Worm (Caenorhabditis elegans): ENCODE results near the gene npr-36.

Gene npr-36

ce11 chrX:17324954-17325353 is 34.6 kb upstream of the npr-36 start:
- TF ChIP-seq ceh-82 (tag; optimal IDR thresholded peaks at IDR 0.05), result no peak
- no peak for TF ChIP-seq mab-5 (tag; optimal IDR thresholded peaks at IDR 0.05)
- TF ChIP-seq egl-27 (tag; optimal IDR thresholded peaks at IDR 0.05), result no peak
- no peak for TF ChIP-seq snpc-4 (tag; optimal IDR thresholded peaks at IDR 0.05)
- TF ChIP-seq lin-13 (GFP tag; optimal IDR thresholded peaks at IDR 0.05), result no peak
- no peak for TF ChIP-seq mbf-1 (tag; optimal IDR thresholded peaks at IDR 0.05)
- no peak for TF ChIP-seq lsy-2 (tag; optimal IDR thresholded peaks at IDR 0.05)
- TF ChIP-seq crh-2 (tag; optimal IDR thresholded peaks at IDR 0.05), result no peak
- TF ChIP-seq elt-1 (tag; optimal IDR thresholded peaks at IDR 0.05), result no peak
- TF ChIP-seq fos-1 (tag; optimal IDR thresholded peaks at IDR 0.05), result no peak
- TF ChIP-seq nhr-6 (tag; optimal IDR thresholded peaks at IDR 0.05), result no peak
- no peak for TF ChIP-seq F13H6.1 (tag; optimal IDR thresholded peaks at IDR 0.05)
- TF ChIP-seq skn-1 (tag; optimal IDR thresholded peaks at IDR 0.05), result no peak
- no peak for TF ChIP-seq ztf-1 (GFP tag; conservative IDR thresholded peaks at IDR 0.05)

ce11 chrX:17327226-17327625 is 32.3 kb upstream of the npr-36 start:
- no peak for TF ChIP-seq lin-39 (tag; optimal IDR thresholded peaks at IDR 0.05)
- no peak for TF ChIP-seq nhr-23 (tag; optimal IDR thresholded peaks at IDR 0.05)
- TF ChIP-seq nhr-6 (tag; optimal IDR thresholded peaks at IDR 0.05), result no peak
- TF ChIP-seq dmd-4 (tag; optimal IDR thresholded peaks at IDR 0.05), result no peak
- TF ChIP-seq zag-1 (tag; optimal IDR thresholded peaks at IDR 0.05), result no peak
- TF ChIP-seq unc-39 (tag; optimal IDR thresholded peaks at IDR 0.05), result no peak

DNA sequence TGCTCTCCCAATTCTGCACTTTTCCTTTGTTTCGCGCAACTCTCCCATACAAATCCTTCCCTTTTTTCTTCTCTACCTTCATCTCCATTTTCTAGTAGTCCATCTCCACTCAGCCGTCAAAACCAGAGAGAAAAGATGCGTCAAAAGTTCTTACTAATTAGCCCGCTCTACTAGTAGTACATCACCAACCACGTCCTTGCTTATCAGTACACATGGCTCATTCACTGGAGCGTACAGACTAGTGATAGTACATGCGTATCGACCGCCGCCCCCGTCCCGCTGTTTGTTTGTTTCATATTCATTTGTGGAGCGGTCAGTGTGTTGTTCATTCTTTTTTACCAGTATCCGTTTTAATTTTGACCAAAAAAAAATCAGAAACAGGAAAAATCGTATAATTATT is 30.5 kb upstream of the npr-36 start:
- no peak for TF ChIP-seq ZK546.5 (tag; optimal IDR thresholded peaks at IDR 0.05)
- TF ChIP-seq lin-39 (tag; optimal IDR thresholded peaks at IDR 0.05), result no peak
- TF ChIP-seq fos-1 (tag; optimal IDR thresholded peaks at IDR 0.05), result peak; percentile 82

- no peak for TF ChIP-seq F13H6.1 (tag; optimal IDR thresholded peaks at IDR 0.05)
- no peak for TF ChIP-seq mdl-1 (tag; optimal IDR thresholded peaks at IDR 0.05)
- no peak for TF ChIP-seq ceh-16 (tag; optimal IDR thresholded peaks at IDR 0.05)
- TF ChIP-seq lin-11 (tag; optimal IDR thresholded peaks at IDR 0.05), result no peak
- no peak for TF ChIP-seq sem-4 (tag; optimal IDR thresholded peaks at IDR 0.05)
- TF ChIP-seq sma-3 (GFP tag; optimal IDR thresholded peaks at IDR 0.05), result no peak
- no peak for TF ChIP-seq mbf-1 (tag; optimal IDR thresholded peaks at IDR 0.05)
- TF ChIP-seq nhr-11 (tag; optimal IDR thresholded peaks at IDR 0.05), result no peak
- TF ChIP-seq crh-2 (tag; optimal IDR thresholded peaks at IDR 0.05), result no peak
- no peak for TF ChIP-seq aly-2 (tag; optimal IDR thresholded peaks at IDR 0.05)
- no peak for TF ChIP-seq Y55F3AM.14 (GFP tag; optimal IDR thresholded peaks at IDR 0.05)
Observed at ce11 chrX:17330574-17330973, 29.0 kb upstream of the npr-36 start.

- TF ChIP-seq ztf-4 (tag; optimal IDR thresholded peaks at IDR 0.05), result no peak
- TF ChIP-seq unc-62 (GFP tag; optimal IDR thresholded peaks at IDR 0.05), result no peak
Observed at ce11 chrX:17333752-17334151, 25.8 kb upstream of the npr-36 start, which contains the start of gene C53C11.5. Gene C53C11.5 (plus strand): TSS chrX:17334052.

DNA sequence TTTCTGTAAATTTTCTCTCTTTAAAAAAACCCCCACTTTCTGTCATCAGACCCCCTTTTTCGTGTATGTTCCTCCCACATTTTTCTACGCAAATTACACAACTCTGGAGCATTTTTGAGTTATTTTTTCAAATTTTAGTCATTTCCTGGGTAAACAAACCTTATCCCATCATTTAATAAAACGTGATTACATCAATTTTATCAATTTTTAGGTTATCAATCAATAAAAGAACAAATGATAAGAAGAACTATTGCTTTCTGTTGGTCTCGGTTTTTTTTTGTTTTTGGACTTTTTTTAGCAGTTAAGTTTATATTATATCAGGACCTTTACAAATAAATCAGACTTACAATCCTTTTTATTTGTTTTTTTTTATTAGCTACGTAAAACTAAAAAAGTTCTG is 23.2 kb upstream of the npr-36 start, which contains the start of gene C53C11.2:
Gene C53C11.2 (plus strand): TSS at position 284 of the 400 bp plus-strand sequence.
- TF ChIP-seq sma-3 (GFP tag; optimal IDR thresholded peaks at IDR 0.05) (no peak), elt-3 (tag; optimal IDR thresholded peaks at IDR 0.05) (no peak), nhr-6 (tag; optimal IDR thresholded peaks at IDR 0.05) (no peak), peb-1 (tag; optimal IDR thresholded peaks at IDR 0.05) (no peak), fos-1 (tag; optimal IDR thresholded peaks at IDR 0.05) (peak; percentile 74)

DNA sequence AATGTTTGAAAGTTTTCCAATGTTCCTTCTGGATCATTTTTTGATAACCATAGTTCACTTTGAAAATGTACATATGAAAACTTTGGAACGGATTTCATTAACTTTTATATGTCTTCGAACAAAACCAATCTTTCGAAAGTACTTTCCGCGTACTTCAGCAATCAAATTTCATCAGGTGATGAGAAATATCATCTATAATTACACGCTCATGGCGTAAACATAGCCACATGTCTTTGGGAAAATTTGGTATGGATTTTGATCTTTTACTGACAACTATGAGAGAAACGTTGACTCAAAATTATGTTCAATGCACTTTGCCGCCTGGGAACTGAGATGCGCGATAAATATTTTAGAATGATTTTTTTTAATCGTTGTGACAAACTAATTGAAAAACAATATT is 20.6 kb upstream of the npr-36 start:
- no peak for TF ChIP-seq sma-9 (GFP tag; optimal IDR thresholded peaks at IDR 0.05)
- no peak for TF ChIP-seq sma-9 (tag; optimal IDR thresholded peaks at IDR 0.05)
- peak; percentile 56 for TF ChIP-seq nhr-129 (tag; optimal IDR thresholded peaks at IDR 0.05)
- TF ChIP-seq nhr-21 (tag; optimal IDR thresholded peaks at IDR 0.05), result no peak
- no peak for TF ChIP-seq F13H6.1 (tag; optimal IDR thresholded peaks at IDR 0.05)
- no peak for TF ChIP-seq nhr-23 (tag; optimal IDR thresholded peaks at IDR 0.05)
